Fruit fly (Drosophila melanogaster): ENCODE data around the gene CG5787.

The CG5787 gene

dm6 chr2L:12719712-12720429 lies 7.1 kb upstream of the CG5787 start:
- TF ChIP-seq dmrt93B (GFP tag; optimal IDR thresholded peaks at IDR 0.05) = no peak
- TF ChIP-seq br (GFP tag; optimal IDR thresholded peaks at IDR 0.05) = peak; percentile 57
- no peak for TF ChIP-seq Rel (GFP tag; optimal IDR thresholded peaks at IDR 0.05)
- peak; percentile 80 for TF ChIP-seq Rel (tag; optimal IDR thresholded peaks at IDR 0.05)
- TF ChIP-seq Dfd (GFP tag; optimal IDR thresholded peaks at IDR 0.05) = no peak
- peak; percentile 57 for TF ChIP-seq h (GFP tag; optimal IDR thresholded peaks at IDR 0.05)

dm6 chr2L:12718437-12719376 lies 6.0 kb upstream of the CG5787 start, which contains the start of gene MRP:
TSS of gene MRP (plus strand) at chr2L:12719045.
- TF ChIP-seq Sp1 (GFP tag; optimal IDR thresholded peaks at IDR 0.05) (no peak), Rel (GFP tag; optimal IDR thresholded peaks at IDR 0.05) (no peak), Rel (tag; optimal IDR thresholded peaks at IDR 0.05) (peak; percentile 47)

- TF ChIP-seq HLH106 (tag; optimal IDR thresholded peaks at IDR 0.05) = no peak
- no peak for TF ChIP-seq GATAd (GFP tag; optimal IDR thresholded peaks at IDR 0.05)
- no peak for TF ChIP-seq jim (GFP tag; optimal IDR thresholded peaks at IDR 0.05)
- TF ChIP-seq Dif (GFP tag; optimal IDR thresholded peaks at IDR 0.05; ENCODE audit: partially characterized antibody) = no peak
- no peak for TF ChIP-seq sv (GFP tag; optimal IDR thresholded peaks at IDR 0.05)
- TF ChIP-seq fru (GFP tag; optimal IDR thresholded peaks at IDR 0.05) = no peak
- no peak for TF ChIP-seq foxo (GFP tag; optimal IDR thresholded peaks at IDR 0.05)
- no peak for TF ChIP-seq usp (GFP tag; optimal IDR thresholded peaks at IDR 0.05)
- TF ChIP-seq Sp1 (GFP tag; optimal IDR thresholded peaks at IDR 0.05) = no peak
- no peak for TF ChIP-seq Vsx2 (GFP tag; optimal IDR thresholded peaks at IDR 0.05; ENCODE audit: partially characterized antibody)
- TF ChIP-seq rgr (GFP tag; optimal IDR thresholded peaks at IDR 0.05) = no peak
- TF ChIP-seq brk (GFP tag; optimal IDR thresholded peaks at IDR 0.05) = no peak
- no peak for TF ChIP-seq br (GFP tag; optimal IDR thresholded peaks at IDR 0.05)
Observed at dm6 chr2L:12712255-12712654, 497 bp downstream of the CG5787 start.

DNA sequence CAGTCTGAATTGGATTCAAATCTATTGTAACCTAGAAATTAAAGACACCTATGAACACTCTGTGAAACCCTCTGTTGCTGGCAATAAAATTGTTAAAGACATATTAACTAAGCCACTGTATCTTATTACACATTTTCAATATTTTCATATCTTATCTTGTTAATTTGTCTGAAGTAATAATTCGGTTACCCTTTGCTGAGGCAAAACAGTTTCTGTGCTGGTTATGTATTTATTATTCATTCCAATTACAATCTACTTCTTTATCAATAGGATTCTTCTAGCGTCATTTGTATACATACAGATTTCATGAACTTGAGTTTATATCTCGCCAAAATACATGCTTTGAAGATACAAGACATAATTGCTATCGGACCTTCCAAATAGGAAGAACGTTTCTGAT lies 4.2 kb downstream of the CG5787 start:
- no peak for TF ChIP-seq ey (GFP tag; optimal IDR thresholded peaks at IDR 0.05)
- TF ChIP-seq Dif (GFP tag; optimal IDR thresholded peaks at IDR 0.05; ENCODE audit: partially characterized antibody) = no peak
- TF ChIP-seq jim (GFP tag; optimal IDR thresholded peaks at IDR 0.05) = no peak
- no peak for TF ChIP-seq sv (GFP tag; optimal IDR thresholded peaks at IDR 0.05)
- TF ChIP-seq br (GFP tag; optimal IDR thresholded peaks at IDR 0.05) = no peak
- no peak for TF ChIP-seq Jra (GFP tag; optimal IDR thresholded peaks at IDR 0.05)

dm6 chr2L:12707540-12707939 lies 5.2 kb downstream of the CG5787 start, which contains the start of the genes CG6180 and CG15484:
TSS of gene CG6180 (plus strand) at chr2L:12707661.
TSS of gene CG15484 (minus strand) at chr2L:12707711.
- no peak for TF ChIP-seq N (GFP tag; optimal IDR thresholded peaks at IDR 0.05)
- no peak for TF ChIP-seq psq (GFP tag; optimal IDR thresholded peaks at IDR 0.05)
- no peak for TF ChIP-seq br (GFP tag; optimal IDR thresholded peaks at IDR 0.05)
- no peak for TF ChIP-seq Vsx2 (GFP tag; optimal IDR thresholded peaks at IDR 0.05; ENCODE audit: partially characterized antibody)
- no peak for TF ChIP-seq OdsH (GFP tag; optimal IDR thresholded peaks at IDR 0.05)
- no peak for TF ChIP-seq Mio (GFP tag; optimal IDR thresholded peaks at IDR 0.05)
- no peak for TF ChIP-seq Jra (GFP tag; optimal IDR thresholded peaks at IDR 0.05)
- TF ChIP-seq Abd-B (GFP tag; optimal IDR thresholded peaks at IDR 0.05) = no peak
- no peak for TF ChIP-seq GATAd (GFP tag; optimal IDR thresholded peaks at IDR 0.05)
- TF ChIP-seq Dfd (GFP tag; optimal IDR thresholded peaks at IDR 0.05) = no peak
- no peak for TF ChIP-seq Hr78 (GFP tag; optimal IDR thresholded peaks at IDR 0.05)
- no peak for TF ChIP-seq Rel (GFP tag; optimal IDR thresholded peaks at IDR 0.05)
- peak; percentile 56 for TF ChIP-seq Rel (tag; optimal IDR thresholded peaks at IDR 0.05)
- no peak for TF ChIP-seq h (GFP tag; optimal IDR thresholded peaks at IDR 0.05)
- peak; percentile 46 for TF ChIP-seq rgr (GFP tag; optimal IDR thresholded peaks at IDR 0.05)
- TF ChIP-seq sage (GFP tag; optimal IDR thresholded peaks at IDR 0.05) = no peak
- no peak for TF ChIP-seq CrebA (GFP tag; optimal IDR thresholded peaks at IDR 0.05; ENCODE audit: borderline replicate concordance)
- TF ChIP-seq ey (GFP tag; optimal IDR thresholded peaks at IDR 0.05) = no peak
- TF ChIP-seq CG9705 (GFP tag; optimal IDR thresholded peaks at IDR 0.05) = peak; percentile 8
- TF ChIP-seq tai (GFP tag; optimal IDR thresholded peaks at IDR 0.05) = no peak
- TF ChIP-seq usp (GFP tag; optimal IDR thresholded peaks at IDR 0.05) = no peak
- no peak for TF ChIP-seq brk (GFP tag; optimal IDR thresholded peaks at IDR 0.05)
- no peak for TF ChIP-seq pan (optimal IDR thresholded peaks at IDR 0.05)
- no peak for TF ChIP-seq sv (GFP tag; optimal IDR thresholded peaks at IDR 0.05)
- peak; percentile 41 for TF ChIP-seq Myc (optimal IDR thresholded peaks at IDR 0.05)
- TF ChIP-seq jim (GFP tag; optimal IDR thresholded peaks at IDR 0.05) = no peak
- no peak for TF ChIP-seq lola (GFP tag; optimal IDR thresholded peaks at IDR 0.05)
- no peak for TF ChIP-seq Hr83 (GFP tag; optimal IDR thresholded peaks at IDR 0.05; ENCODE audit: poor library complexity, severe bottlenecking)
- no peak for TF ChIP-seq foxo (GFP tag; optimal IDR thresholded peaks at IDR 0.05)

All from whole organism, wandering third instar larva.